Worm (Caenorhabditis elegans): Measurements from ENCODE around the gene irld-65.

The irld-65 gene

ce11 chrII:2958308-2958707 is 20.6 kb upstream of the irld-65 start, which contains the start of gene srw-60:
Gene srw-60 (plus strand): TSS chrII:2958608.
- TF ChIP-seq aly-2 (tag; optimal IDR thresholded peaks at IDR 0.05) (no peak), ctbp-1 (GFP tag; IDR thresholded peaks at IDR 0.05) (no peak), T26A8.4 (GFP tag; IDR thresholded peaks at IDR 0.05) (no peak), nhr-6 (tag; optimal IDR thresholded peaks at IDR 0.05) (no peak), hlh-11 (tag; optimal IDR thresholded peaks at IDR 0.05) (no peak), spr-3 (GFP tag; optimal IDR thresholded peaks at IDR 0.05) (no peak), ZK546.5 (tag; optimal IDR thresholded peaks at IDR 0.05) (no peak)

- no peak for TF ChIP-seq Y48G9A.11 (GFP tag; IDR thresholded peaks at IDR 0.05)
- no peak for TF ChIP-seq unc-130 (GFP tag; optimal IDR thresholded peaks at IDR 0.05)
- TF ChIP-seq daf-8 (GFP tag; IDR thresholded peaks at IDR 0.05) = no peak
- no peak for TF ChIP-seq fos-1 (tag; optimal IDR thresholded peaks at IDR 0.05)
- TF ChIP-seq ama-1 (optimal IDR thresholded peaks at IDR 0.05) = no peak
- TF ChIP-seq nhr-25 (tag; optimal IDR thresholded peaks at IDR 0.05; ENCODE audit: borderline replicate concordance, insufficient read depth) = no peak
- TF ChIP-seq nhr-41 (GFP tag; IDR thresholded peaks at IDR 0.05) = no peak
- TF ChIP-seq nhr-6 (tag; optimal IDR thresholded peaks at IDR 0.05) = no peak
- no peak for TF ChIP-seq hif-1 (tag; optimal IDR thresholded peaks at IDR 0.05)
- no peak for TF ChIP-seq ZK337.2 (GFP tag; IDR thresholded peaks at IDR 0.05)
- no peak for TF ChIP-seq arid-1 (GFP tag; conservative IDR thresholded peaks at IDR 0.05)
- no peak for TF ChIP-seq nhr-48 (tag; optimal IDR thresholded peaks at IDR 0.05)
- no peak for TF ChIP-seq jun-1 (tag; optimal IDR thresholded peaks at IDR 0.05)
- no peak for TF ChIP-seq ceh-62 (tag; optimal IDR thresholded peaks at IDR 0.05)
- TF ChIP-seq snpc-4 (tag; optimal IDR thresholded peaks at IDR 0.05) = no peak
- TF ChIP-seq duxl-1 (tag; optimal IDR thresholded peaks at IDR 0.05; ENCODE audit: poor library complexity) = no peak
- TF ChIP-seq Y5F2A.4 (GFP tag; optimal IDR thresholded peaks at IDR 0.05) = no peak
- TF ChIP-seq gei-8 (GFP tag; optimal IDR thresholded peaks at IDR 0.05) = no peak
- no peak for TF ChIP-seq T20F7.1 (GFP tag; optimal IDR thresholded peaks at IDR 0.05)
- TF ChIP-seq dmd-6 (GFP tag; IDR thresholded peaks at IDR 0.05) = no peak
Measured at ce11 chrII:2955656-2956115, 17.9 kb upstream of the irld-65 start, which contains the start of gene irld-48. Gene irld-48 (plus strand): TSS chrII:2956065.

- TF ChIP-seq dpl-1 (GFP tag; optimal IDR thresholded peaks at IDR 0.05) = no peak
- TF ChIP-seq rbr-2 (tag; optimal IDR thresholded peaks at IDR 0.05) = no peak
- no peak for TF ChIP-seq lin-39 (tag; optimal IDR thresholded peaks at IDR 0.05)
- no peak for TF ChIP-seq nhr-6 (tag; optimal IDR thresholded peaks at IDR 0.05)
- TF ChIP-seq aly-2 (tag; optimal IDR thresholded peaks at IDR 0.05) = no peak
- TF ChIP-seq daf-8 (GFP tag; IDR thresholded peaks at IDR 0.05) = no peak
- no peak for TF ChIP-seq F49E8.2 (tag; optimal IDR thresholded peaks at IDR 0.05; ENCODE audit: borderline replicate concordance)
- TF ChIP-seq nhr-41 (GFP tag; IDR thresholded peaks at IDR 0.05) = no peak
- TF ChIP-seq ceh-28 (tag; optimal IDR thresholded peaks at IDR 0.05) = no peak
- no peak for TF ChIP-seq hif-1 (tag; optimal IDR thresholded peaks at IDR 0.05)
- TF ChIP-seq snpc-1.2 (GFP tag; IDR thresholded peaks at IDR 0.05) = no peak
- TF ChIP-seq F10B5.3 (tag; optimal IDR thresholded peaks at IDR 0.05) = no peak
- no peak for TF ChIP-seq zfp-2 (tag; optimal IDR thresholded peaks at IDR 0.05)
- no peak for TF ChIP-seq nhr-25 (tag; optimal IDR thresholded peaks at IDR 0.05; ENCODE audit: borderline replicate concordance, insufficient read depth)
Measured at ce11 chrII:2952629-2953028, 14.9 kb upstream of the irld-65 start, which contains the start of gene irld-51. Gene irld-51 (minus strand): TSS chrII:2952729.

- TF ChIP-seq snpc-1.2 (GFP tag; IDR thresholded peaks at IDR 0.05) (no peak), R02D3.7 (tag; optimal IDR thresholded peaks at IDR 0.05) (no peak), aha-1 (tag) (peak; percentile 98), ceh-62 (tag; optimal IDR thresholded peaks at IDR 0.05) (no peak)
Measured at ce11 chrII:2948614-2949013, 10.9 kb upstream of the irld-65 start.
